Fruit fly (Drosophila melanogaster): ENCODE data around the gene Naa30B.
A peak's percentile ranks its signal among the peaks of the same experiment; 100 is the strongest.

Naa30B gene

dm6 chr3L:1450940-1451339 is 20.9 kb downstream of the Naa30B start (continued):
- TF ChIP-seq CG16779 (tag; optimal IDR thresholded peaks at IDR 0.05) (no peak), dsx (GFP tag; optimal IDR thresholded peaks at IDR 0.05; ENCODE audit: poor library complexity, severe bottlenecking) (no peak), CG11294 (GFP tag; IDR thresholded peaks at IDR 0.05) (no peak), net (GFP tag; optimal IDR thresholded peaks at IDR 0.05) (no peak), CG11762 (GFP tag; optimal IDR thresholded peaks at IDR 0.05; ENCODE audit: insufficient read depth) (no peak), CG15336 (GFP tag; IDR thresholded peaks at IDR 0.05) (peak; percentile 42), vri (GFP tag; optimal IDR thresholded peaks at IDR 0.05) (peak; percentile 2), ss (GFP tag; optimal IDR thresholded peaks at IDR 0.05) (no peak), Ets96B (tag; optimal IDR thresholded peaks at IDR 0.05) (peak; percentile 46), achi (GFP tag; optimal IDR thresholded peaks at IDR 0.05) (peak; percentile 17), Sox15 (GFP tag; optimal IDR thresholded peaks at IDR 0.05) (peak; percentile 9)

- no peak for TF ChIP-seq CG4318 (GFP tag; optimal IDR thresholded peaks at IDR 0.05)
- TF ChIP-seq Gug (GFP tag; IDR thresholded peaks at IDR 0.05): no peak
- no peak for TF ChIP-seq lz (GFP tag; optimal IDR thresholded peaks at IDR 0.05)
- no peak for TF ChIP-seq fd59A (GFP tag; optimal IDR thresholded peaks at IDR 0.05)
- no peak for TF ChIP-seq fd85E (GFP tag; optimal IDR thresholded peaks at IDR 0.05)
- no peak for TF ChIP-seq CG7368 (GFP tag; optimal IDR thresholded peaks at IDR 0.05)
- no peak for TF ChIP-seq CG8119 (GFP tag; IDR thresholded peaks at IDR 0.05)
- no peak for TF ChIP-seq Hr39 (GFP tag; optimal IDR thresholded peaks at IDR 0.05)
- TF ChIP-seq svp (GFP tag): no peak
- no peak for TF ChIP-seq CG8632 (GFP tag; optimal IDR thresholded peaks at IDR 0.05)
- no peak for TF ChIP-seq CG8319 (GFP tag; optimal IDR thresholded peaks at IDR 0.05)
Observed at dm6 chr3L:1447803-1448517, 23.9 kb downstream of the Naa30B start.

dm6 chr3L:1442906-1443305 is 29.0 kb downstream of the Naa30B start:
- TF ChIP-seq CG4318 (GFP tag; optimal IDR thresholded peaks at IDR 0.05) (peak; percentile 31), CG3032 (tag; optimal IDR thresholded peaks at IDR 0.05) (peak; percentile 83), dac (GFP tag; optimal IDR thresholded peaks at IDR 0.05) (no peak), topi (GFP tag; optimal IDR thresholded peaks at IDR 0.05) (peak; percentile 97), ss (GFP tag; optimal IDR thresholded peaks at IDR 0.05) (peak; percentile 57 to 72), Hr39 (GFP tag; optimal IDR thresholded peaks at IDR 0.05) (peak; percentile 98), vri (GFP tag; optimal IDR thresholded peaks at IDR 0.05) (peak; percentile 98), spab (GFP tag; optimal IDR thresholded peaks at IDR 0.05) (peak; percentile 55), CG10631 (GFP tag; optimal IDR thresholded peaks at IDR 0.05) (peak; percentile 82), Smox (GFP tag; optimal IDR thresholded peaks at IDR 0.05) (peak; percentile 98), CG6854 (GFP tag; optimal IDR thresholded peaks at IDR 0.05) (peak; percentile 93), CG8119 (GFP tag; IDR thresholded peaks at IDR 0.05) (peak; percentile 61), CG15336 (GFP tag; IDR thresholded peaks at IDR 0.05) (peak; percentile 67), Sox14 (GFP tag; optimal IDR thresholded peaks at IDR 0.05) (peak; percentile 96), CG11762 (GFP tag; optimal IDR thresholded peaks at IDR 0.05; ENCODE audit: insufficient read depth) (peak; percentile 62), CG8319 (GFP tag; optimal IDR thresholded peaks at IDR 0.05) (peak; percentile 74), CG6792 (GFP tag; optimal IDR thresholded peaks at IDR 0.05) (peak; percentile 90), Eip78C (GFP tag) (peak; percentile 97), CG31627 (GFP tag; optimal IDR thresholded peaks at IDR 0.05) (peak; percentile 98), CG34406 (GFP tag; optimal IDR thresholded peaks at IDR 0.05) (peak; percentile 90), CG32006 (GFP tag; optimal IDR thresholded peaks at IDR 0.05) (peak; percentile 58), Eip75B (GFP tag; optimal IDR thresholded peaks at IDR 0.05) (peak; percentile 91), pdm3 (GFP tag; optimal IDR thresholded peaks at IDR 0.05) (peak; percentile 89), CG6163 (GFP tag; IDR thresholded peaks at IDR 0.05) (peak; percentile 93), net (GFP tag; optimal IDR thresholded peaks at IDR 0.05) (peak; percentile 76), achi (GFP tag; optimal IDR thresholded peaks at IDR 0.05) (peak; percentile 81), CG11902 (GFP tag; optimal IDR thresholded peaks at IDR 0.05) (peak; percentile 85), CG6808 (GFP tag; optimal IDR thresholded peaks at IDR 0.05) (peak; percentile 63), fkh (GFP tag; optimal IDR thresholded peaks at IDR 0.05) (no peak), CG7368 (GFP tag; optimal IDR thresholded peaks at IDR 0.05) (peak; percentile 67), Blimp-1 (GFP tag; optimal IDR thresholded peaks at IDR 0.05) (peak; percentile 86), fd85E (GFP tag; optimal IDR thresholded peaks at IDR 0.05) (peak; percentile 23), CG6276 (GFP tag; optimal IDR thresholded peaks at IDR 0.05) (no peak), Ets96B (tag; optimal IDR thresholded peaks at IDR 0.05) (peak; percentile 71), dsx (GFP tag; optimal IDR thresholded peaks at IDR 0.05; ENCODE audit: poor library complexity, severe bottlenecking) (peak; percentile 76), CG16779 (tag; optimal IDR thresholded peaks at IDR 0.05) (no peak), Met (GFP tag; optimal IDR thresholded peaks at IDR 0.05) (peak; percentile 98), acj6 (GFP tag; optimal IDR thresholded peaks at IDR 0.05) (peak; percentile 87)

All from whole organism, prepupa.